Worm (Caenorhabditis elegans): ENCODE measurements around the gene pqn-84.
A peak's percentile ranks its signal among the peaks of the same experiment; 100 is the strongest.

Gene pqn-84

ce11 chrIII:11694506-11694947 is 5.5 kb upstream of the pqn-84 start (continued):
- TF ChIP-seq pha-4 (tag; optimal IDR thresholded peaks at IDR 0.05) (no peak), mcd-1 (GFP tag; IDR thresholded peaks at IDR 0.05) (0 out of 2 replicates have a peak, but pooled peaks have one; percentile 25), nfya-1 (tag; optimal IDR thresholded peaks at IDR 0.05; ENCODE audit: borderline replicate concordance, insufficient read depth) (no peak), him-1 (tag; optimal IDR thresholded peaks at IDR 0.05) (no peak), zim-3 (tag; optimal IDR thresholded peaks at IDR 0.05) (peak; percentile 51), ceh-27 (GFP tag; optimal IDR thresholded peaks at IDR 0.05) (no peak), F57A8.1 (GFP tag; optimal IDR thresholded peaks at IDR 0.05) (no peak), ceh-79 (tag; optimal IDR thresholded peaks at IDR 0.05) (no peak), dox-1 (GFP tag; IDR thresholded peaks at IDR 0.05) (no peak; the same call in 1 of the 2 replicates), lag-1 (GFP tag; IDR thresholded peaks at IDR 0.05) (no peak), Y53G8AR.9 (GFP tag; conservative IDR thresholded peaks at IDR 0.05) (no peak), F10E7.11 (tag; optimal IDR thresholded peaks at IDR 0.05) (no peak), atf-7 (tag; optimal IDR thresholded peaks at IDR 0.05) (no peak), ztf-28 (GFP tag; IDR thresholded peaks at IDR 0.05) (no peak), F37B4.10 (GFP tag; IDR thresholded peaks at IDR 0.05) (no peak), T26A5.8 (tag; optimal IDR thresholded peaks at IDR 0.05) (no peak), Y79H2A.3 (GFP tag; conservative IDR thresholded peaks at IDR 0.05) (no peak), lin-26 (GFP tag; IDR thresholded peaks at IDR 0.05) (0 out of 2 replicates have a peak, but pooled peaks have one; percentile 56), Y67H2A.10 (GFP tag; conservative IDR thresholded peaks at IDR 0.05) (no peak), F39B2.1 (GFP tag; IDR thresholded peaks at IDR 0.05) (no peak), rcor-1 (GFP tag; IDR thresholded peaks at IDR 0.05) (no peak), B0035.1 (tag; optimal IDR thresholded peaks at IDR 0.05) (no peak), C06A6.2 (GFP tag; conservative IDR thresholded peaks at IDR 0.05) (no peak), attf-5 (GFP tag; optimal IDR thresholded peaks at IDR 0.05) (no peak), F52B5.7 (tag; optimal IDR thresholded peaks at IDR 0.05) (peak; percentile 56), B0336.3 (GFP tag; IDR thresholded peaks at IDR 0.05) (peak; percentile 65; the same call in 1 of the 2 replicates), aptf-2 (GFP tag; conservative IDR thresholded peaks at IDR 0.05) (no peak), fkh-3 (tag; optimal IDR thresholded peaks at IDR 0.05) (no peak), ama-1 (optimal IDR thresholded peaks at IDR 0.05) (no peak), ama-1 (GFP tag; optimal IDR thresholded peaks at IDR 0.05) (no peak), lsy-27 (tag; optimal IDR thresholded peaks at IDR 0.05; ENCODE audit: borderline replicate concordance, insufficient read depth) (no peak), lin-40 (tag; optimal IDR thresholded peaks at IDR 0.05) (no peak), ztf-18 (tag; optimal IDR thresholded peaks at IDR 0.05) (no peak), Y56A3A.18 (GFP tag; IDR thresholded peaks at IDR 0.05) (no peak), nhr-120 (GFP tag; IDR thresholded peaks at IDR 0.05) (no peak), F57C9.4 (tag; optimal IDR thresholded peaks at IDR 0.05) (peak; percentile 16), ceh-58 (GFP tag; IDR thresholded peaks at IDR 0.05) (no peak), ceh-40 (GFP tag; IDR thresholded peaks at IDR 0.05) (no peak), D2030.7 (GFP tag; IDR thresholded peaks at IDR 0.05) (no peak), cebp-1 (GFP tag; IDR thresholded peaks at IDR 0.05) (no peak), cebp-1 (tag; optimal IDR thresholded peaks at IDR 0.05) (peak; percentile 23), mes-4 (tag; optimal IDR thresholded peaks at IDR 0.05) (no peak), ccch-3 (GFP tag; optimal IDR thresholded peaks at IDR 0.05) (no peak), F49E8.2 (tag; optimal IDR thresholded peaks at IDR 0.05; ENCODE audit: insufficient read depth) (no peak), mxl-1 (tag; optimal IDR thresholded peaks at IDR 0.05) (no peak), dpff-1 (tag; optimal IDR thresholded peaks at IDR 0.05) (peak; percentile 80), efl-1 (GFP tag; optimal IDR thresholded peaks at IDR 0.05) (no peak), ztf-3 (GFP tag; optimal IDR thresholded peaks at IDR 0.05) (no peak), egl-44 (GFP tag; IDR thresholded peaks at IDR 0.05) (no peak), hlh-12 (tag; optimal IDR thresholded peaks at IDR 0.05) (no peak)

Measured in whole organism, young adult.